Worm (Caenorhabditis elegans): ENCODE measurements around the gene mec-4.

ce11 chrX:16773421-16773820 lies 33.5 kb downstream of the mec-4 start:
- TF ChIP-seq T22C8.4 (GFP tag; IDR thresholded peaks at IDR 0.05): no peak
- no peak for TF ChIP-seq flt-1 (GFP tag; IDR thresholded peaks at IDR 0.05)
- no peak for TF ChIP-seq tab-1 (GFP tag; IDR thresholded peaks at IDR 0.05)
- no peak for TF ChIP-seq ztf-29 (GFP tag; IDR thresholded peaks at IDR 0.05)

All from whole organism, midembryonic.